Fruit fly (Drosophila melanogaster) whole organism: ENCODE results near the gene HP1e.

Experiments used
- CG8478 ChIP-seq: fragments of >200 bp; optimal IDR thresholded peaks from 2 replicates; lab custom pipeline; 2018; ENCODE audit warnings: inconsistent platforms
- EcR ChIP-seq, 2 experiments: fragments of >200 bp; optimal IDR thresholded peaks; 2 replicates each; lab custom pipeline; 2017; ENCODE audit warnings: missing biosample characterization in 2 of 2, missing genetic modification characterization in 2 of 2, missing genetic modification reagents in 2 of 2
- pan ChIP-seq: fragments of >200 bp; optimal IDR thresholded peaks from 2 replicates; lab custom pipeline; 2017

DNA sequence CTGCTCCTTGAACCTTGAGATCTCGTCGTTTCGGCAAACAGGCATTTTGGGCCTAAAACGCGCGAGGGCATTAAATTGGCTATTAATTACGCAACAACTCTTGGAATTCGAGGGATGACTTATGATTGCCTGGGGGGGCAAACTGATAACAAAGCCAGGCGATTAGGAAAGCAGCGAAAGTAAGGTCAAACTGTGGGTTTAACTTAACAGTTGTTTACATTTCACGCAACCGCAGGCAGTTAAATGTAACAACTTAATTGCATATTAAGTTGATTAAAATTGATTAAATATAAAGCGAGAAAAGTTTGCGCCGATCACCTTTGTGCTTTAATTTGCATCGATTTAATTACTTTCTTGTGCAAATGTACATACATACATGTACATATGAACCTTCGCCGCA, 33.9 kb upstream of the HP1e start:
- no peak for TF ChIP-seq pan (lab: Kevin White, UChicago)
- TF ChIP-seq EcR (GFP tag; optimal IDR thresholded peaks at IDR 0.05; lab: Kevin White, UChicago) = no peak
- TF ChIP-seq CG8478 (lab: Kevin White, UChicago) = no peak
